Worm (Caenorhabditis elegans) whole organism, midembryonic: ENCODE results near the gene C01G12.16.

Experiments
- flt-1 ChIP-seq: fragments of 200-800 bp; sonication (Bioruptor generic); IDR thresholded peaks from 2 replicates; pipeline ENCODE4 v1.3.6; 2022; ENCODE audit warnings: missing genetic modification characterization, missing compliant biosample characterization
- klf-2 ChIP-seq: fragments of 200-800 bp; sonication (Bioruptor generic); conservative IDR thresholded peaks from 2 replicates; pipeline ENCODE4 v1.3.6; 2022; ENCODE audit warnings: missing genetic modification reagents, missing genetic modification characterization, missing compliant biosample characterization
- med-1 ChIP-seq: sonication (generic microtip); optimal IDR thresholded peaks from 2 replicates; lab custom pipeline; 2017; ENCODE audit warnings: missing genetic modification characterization, mild to moderate bottlenecking, missing compliant biosample characterization, antibody characterized with exemption, missing genetic modification reagents; ENCODE audit not compliant: insufficient read depth
- ref-1 ChIP-seq: fragments of 200-800 bp; sonication (Bioruptor generic); conservative IDR thresholded peaks from 2 replicates; pipeline ENCODE4 v1.3.6; 2022; ENCODE audit warnings: missing genetic modification reagents, missing genetic modification characterization, missing compliant biosample characterization
- tab-1 ChIP-seq: fragments of 200-800 bp; sonication (Bioruptor generic); IDR thresholded peaks from 2 replicates; pipeline ENCODE4 v1.3.6; 2022; ENCODE audit warnings: missing genetic modification characterization, missing compliant biosample characterization
- ztf-29 ChIP-seq: fragments of 200-800 bp; sonication (Bioruptor generic); IDR thresholded peaks from 2 replicates; pipeline ENCODE4 v1.3.6; 2022; ENCODE audit warnings: missing genetic modification reagents, missing genetic modification characterization, missing compliant biosample characterization

ce11 chrIII:4170903-4171377 lies 9.9 kb downstream of the C01G12.16 start, which contains the start of the genes rnf-121 and C16C10.4:
- TF ChIP-seq ref-1 (GFP tag; lab: Robert Waterston, UW) (peak; percentile 69), flt-1 (GFP tag; lab: Robert Waterston, UW) (peak; percentile 95), med-1 (GFP tag; lab: Kevin White, UChicago) (peak; percentile 98), ztf-29 (peak; percentile 86), klf-2 (GFP tag; lab: Robert Waterston, UW) (peak; percentile 93), tab-1 (peak; percentile 91)
